Fruit fly (Drosophila melanogaster): Measurements from ENCODE around the gene Grip71.

The Grip71 gene

dm6 chr2L:18677910-18678639 lies 30.6 kb upstream of the Grip71 start (continued):
- no peak for TF ChIP-seq Atf-2 (GFP tag; optimal IDR thresholded peaks at IDR 0.05)
- TF ChIP-seq otp (GFP tag; IDR thresholded peaks at IDR 0.05), result 0 out of 3 replicates have a peak, but pooled peaks have one; percentile 4
- no peak for TF ChIP-seq HLHmδ (GFP tag; optimal IDR thresholded peaks at IDR 0.05)
- TF ChIP-seq CG8388 (GFP tag; optimal IDR thresholded peaks at IDR 0.05), result no peak
- TF ChIP-seq pita (GFP tag; optimal IDR thresholded peaks at IDR 0.05), result no peak
- no peak for TF ChIP-seq Max (GFP tag; optimal IDR thresholded peaks at IDR 0.05)
- TF ChIP-seq grau (tag; optimal IDR thresholded peaks at IDR 0.05), result peak; percentile 86
- no peak for TF ChIP-seq CG9876 (GFP tag; optimal IDR thresholded peaks at IDR 0.05)
- TF ChIP-seq CG11695 (GFP tag; IDR thresholded peaks at IDR 0.05), result 0 out of 3 replicates have a peak, but pooled peaks have one; percentile 18
- TF ChIP-seq vfl (GFP tag; optimal IDR thresholded peaks at IDR 0.05), result no peak
- no peak for TF ChIP-seq az2 (GFP tag; optimal IDR thresholded peaks at IDR 0.05)
- no peak for TF ChIP-seq sens-2 (GFP tag; IDR thresholded peaks at IDR 0.05)
- no peak for TF ChIP-seq CG4820 (GFP tag; optimal IDR thresholded peaks at IDR 0.05)
- TF ChIP-seq org-1 (GFP tag; optimal IDR thresholded peaks at IDR 0.05), result no peak
- no peak for TF ChIP-seq Opbp (GFP tag; IDR thresholded peaks at IDR 0.05; ENCODE audit: partially characterized antibody)
- TF ChIP-seq CG7786 (GFP tag; optimal IDR thresholded peaks at IDR 0.05), result peak; percentile 33
- TF ChIP-seq mam (GFP tag; optimal IDR thresholded peaks at IDR 0.05), result peak; percentile 28
- no peak for TF ChIP-seq Lhr (GFP tag; optimal IDR thresholded peaks at IDR 0.05)
- no peak for TF ChIP-seq Dek (tag; optimal IDR thresholded peaks at IDR 0.05)
- no peak for TF ChIP-seq CG33213 (GFP tag; optimal IDR thresholded peaks at IDR 0.05)
- no peak for TF ChIP-seq fru (optimal IDR thresholded peaks at IDR 0.05)
- no peak for TF ChIP-seq pum (GFP tag; optimal IDR thresholded peaks at IDR 0.05)
- no peak for TF ChIP-seq CG12236 (GFP tag; optimal IDR thresholded peaks at IDR 0.05)
- TF ChIP-seq Sry-δ (GFP tag; optimal IDR thresholded peaks at IDR 0.05), result no peak
- no peak for TF ChIP-seq unpg (GFP tag; optimal IDR thresholded peaks at IDR 0.05)
- no peak for TF ChIP-seq MBD-R2 (GFP tag; IDR thresholded peaks at IDR 0.05)
- no peak for TF ChIP-seq CG14667 (GFP tag; IDR thresholded peaks at IDR 0.05)
- TF ChIP-seq Dbx (GFP tag; IDR thresholded peaks at IDR 0.05), result no peak
- TF ChIP-seq Hey (tag; optimal IDR thresholded peaks at IDR 0.05), result no peak
- TF ChIP-seq Chrac-16 (GFP tag; optimal IDR thresholded peaks at IDR 0.05), result peak; percentile 15
- TF ChIP-seq nmo (GFP tag; optimal IDR thresholded peaks at IDR 0.05), result peak; percentile 12
- no peak; the same call in 1 of the 2 replicates for TF ChIP-seq Drgx (GFP tag; IDR thresholded peaks at IDR 0.05)
- TF ChIP-seq CG6689 (GFP tag; IDR thresholded peaks at IDR 0.05), result no peak
- TF ChIP-seq Optix (GFP tag; IDR thresholded peaks at IDR 0.05), result no peak
- no peak for TF ChIP-seq CG15073 (GFP tag; optimal IDR thresholded peaks at IDR 0.05)
- TF ChIP-seq CG31388 (GFP tag; optimal IDR thresholded peaks at IDR 0.05), result no peak
- peak; percentile 49 for TF ChIP-seq CoRest (tag; optimal IDR thresholded peaks at IDR 0.05)
- peak; percentile 48 for TF ChIP-seq CG9437 (GFP tag; optimal IDR thresholded peaks at IDR 0.05)
- TF ChIP-seq Oaz (GFP tag; IDR thresholded peaks at IDR 0.05), result no peak
- TF ChIP-seq CG10979 (tag; optimal IDR thresholded peaks at IDR 0.05), result no peak
- TF ChIP-seq bcd (GFP tag; optimal IDR thresholded peaks at IDR 0.05), result no peak
- TF ChIP-seq CG15601 (tag; optimal IDR thresholded peaks at IDR 0.05), result no peak
- TF ChIP-seq Fer1 (GFP tag; optimal IDR thresholded peaks at IDR 0.05), result peak; percentile 42
- TF ChIP-seq B-H1 (GFP tag; IDR thresholded peaks at IDR 0.05), result no peak
- TF ChIP-seq Hr39 (optimal IDR thresholded peaks at IDR 0.05), result no peak
- no peak for TF ChIP-seq Lim3 (GFP tag; IDR thresholded peaks at IDR 0.05)
- no peak for TF ChIP-seq inv (GFP tag; IDR thresholded peaks at IDR 0.05; ENCODE audit: partially characterized antibody)
- no peak for TF ChIP-seq CG4424 (GFP tag; optimal IDR thresholded peaks at IDR 0.05)
- TF ChIP-seq Rfx (GFP tag; IDR thresholded peaks at IDR 0.05), result 0 out of 2 replicates have a peak, but pooled peaks have one; percentile 29
- TF ChIP-seq CrebB (tag; optimal IDR thresholded peaks at IDR 0.05), result no peak
- no peak for TF ChIP-seq gce (GFP tag; IDR thresholded peaks at IDR 0.05)
- TF ChIP-seq CG18619 (GFP tag; optimal IDR thresholded peaks at IDR 0.05), result peak; percentile 9
